Fruit fly (Drosophila melanogaster) whole organism, embryonic: ENCODE results near the gene Snapin.

ENCODE experiments used
- CG16813 ChIP-seq: fragments of 200-800 bp; sonication (Bioruptor generic); IDR thresholded peaks from 3 replicates; pipeline ENCODE4 v1.3.6; 2022; ENCODE audit warnings: missing biosample characterization, missing genetic modification characterization; ENCODE audit not compliant: partially characterized antibody
- CG6683 ChIP-seq: fragments of 200-800 bp; sonication (Bioruptor generic); optimal IDR thresholded peaks from 2 replicates; lab custom pipeline; 2017; ENCODE audit warnings: missing biosample characterization, mild to moderate bottlenecking, missing genetic modification characterization, missing genetic modification reagents
- Hr51 ChIP-seq, 2 experiments: fragments of 200-800 bp; sonication (Bioruptor generic); optimal IDR thresholded peaks; 2 replicates in 1 of 2; 3 replicates in 1 of 2; lab custom pipeline; 2016 to 2018; ENCODE audit warnings: missing biosample characterization in 2 of 2, missing genetic modification characterization in 2 of 2, mild to moderate bottlenecking in 1 of 2, moderate library complexity in 1 of 2
- gce ChIP-seq: fragments of 200-800 bp; sonication (Bioruptor generic); IDR thresholded peaks from 3 replicates; pipeline ENCODE4 v1.3.6; 2022; ENCODE audit warnings: missing biosample characterization, missing genetic modification characterization
- pho ChIP-seq: fragments of 200-800 bp; sonication (Bioruptor generic); optimal IDR thresholded peaks from 2 replicates; lab custom pipeline; 2016; ENCODE audit warnings: missing biosample characterization, missing genetic modification characterization

DNA sequence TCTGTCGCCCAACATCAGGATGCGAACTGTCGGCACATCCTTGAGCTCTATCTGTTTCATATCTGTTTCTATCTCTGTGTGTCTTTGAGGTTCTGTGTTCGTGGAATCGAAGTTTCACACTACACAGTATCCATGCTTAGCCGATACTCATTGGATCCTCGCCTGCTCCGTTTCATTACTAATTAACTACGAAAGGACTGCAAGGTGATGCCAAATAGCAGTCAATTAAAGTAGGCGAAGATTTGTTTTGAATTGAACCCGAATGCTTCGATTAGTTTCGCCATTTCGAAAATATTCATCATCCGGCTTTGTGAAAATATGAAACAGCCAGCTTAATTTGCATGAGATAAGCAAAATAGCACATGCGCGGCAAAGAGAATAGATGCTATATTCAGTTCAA is 12.2 kb upstream of the Snapin start, which contains the start of gene CG15399:
- TF ChIP-seq gce (no peak), Hr51 (GFP tag; optimal IDR thresholded peaks at IDR 0.05; lab: Kevin White, UChicago) (no peak), CG6683 (GFP tag; lab: Kevin White, UChicago) (no peak), CG16813 (GFP tag; lab: Robert Waterston, UW) (no peak), pho (GFP tag; lab: Kevin White, UChicago) (no peak)
